Fruit fly (Drosophila melanogaster): ENCODE results near the gene Apc.
A peak's percentile ranks its signal among the peaks of the same experiment; 100 is the strongest.

The Apc gene

dm6 chr3R:28851966-28852377 lies 7.4 kb upstream of the Apc start:
- no peak for TF ChIP-seq CG9932 (GFP tag; IDR thresholded peaks at IDR 0.05)
- 0 out of 2 replicates have a peak, but pooled peaks have one; percentile 8 for TF ChIP-seq CG17328 (GFP tag; IDR thresholded peaks at IDR 0.05)
- no peak for TF ChIP-seq chif (GFP tag; optimal IDR thresholded peaks at IDR 0.05)
- TF ChIP-seq CG14860 (GFP tag; IDR thresholded peaks at IDR 0.05; ENCODE audit: partially characterized antibody) = no peak
- no peak for TF ChIP-seq CG17568 (GFP tag; optimal IDR thresholded peaks at IDR 0.05)
- no peak for TF ChIP-seq Taf1 (GFP tag; IDR thresholded peaks at IDR 0.05)
- peak; percentile 17 for TF ChIP-seq Sox100B (GFP tag; optimal IDR thresholded peaks at IDR 0.05)
- TF ChIP-seq CG9727 (GFP tag; optimal IDR thresholded peaks at IDR 0.05) = peak; percentile 8
- no peak for TF ChIP-seq CG13775 (GFP tag; optimal IDR thresholded peaks at IDR 0.05)
- TF ChIP-seq Mad (GFP tag; optimal IDR thresholded peaks at IDR 0.05) = no peak
- TF ChIP-seq Optix (GFP tag; IDR thresholded peaks at IDR 0.05) = no peak
- 0 out of 2 replicates have a peak, but pooled peaks have one; percentile 17 for TF ChIP-seq Xrp1 (GFP tag; IDR thresholded peaks at IDR 0.05)
- TF ChIP-seq CG2116 (GFP tag; optimal IDR thresholded peaks at IDR 0.05) = no peak
- TF ChIP-seq CG30403 (GFP tag; optimal IDR thresholded peaks at IDR 0.05) = peak; percentile 39
- TF ChIP-seq CG5953 (GFP tag; IDR thresholded peaks at IDR 0.05) = no peak
- TF ChIP-seq Ssrp (tag; optimal IDR thresholded peaks at IDR 0.05) = peak; percentile 16
- peak; percentile 45 for TF ChIP-seq phol (tag; optimal IDR thresholded peaks at IDR 0.05)
- TF ChIP-seq D19A (tag; optimal IDR thresholded peaks at IDR 0.05) = no peak
- TF ChIP-seq CG1602 (GFP tag; optimal IDR thresholded peaks at IDR 0.05) = no peak
- peak; percentile 47 for TF ChIP-seq Vsx1 (GFP tag; optimal IDR thresholded peaks at IDR 0.05)
- peak; percentile 13; the same call in 1 of the 2 replicates for TF ChIP-seq Drgx (GFP tag; IDR thresholded peaks at IDR 0.05)
- TF ChIP-seq CG12744 (GFP tag; optimal IDR thresholded peaks at IDR 0.05) = no peak
- TF ChIP-seq slbo (GFP tag; IDR thresholded peaks at IDR 0.05) = no peak
- TF ChIP-seq gro (GFP tag; optimal IDR thresholded peaks at IDR 0.05) = no peak
- TF ChIP-seq btn (GFP tag; optimal IDR thresholded peaks at IDR 0.05) = no peak
- TF ChIP-seq CG10654 (GFP tag; optimal IDR thresholded peaks at IDR 0.05) = no peak
- TF ChIP-seq CG18262 (tag; optimal IDR thresholded peaks at IDR 0.05) = peak; percentile 37
- TF ChIP-seq CG7556 (GFP tag; optimal IDR thresholded peaks at IDR 0.05) = peak; percentile 53
- no peak for TF ChIP-seq pzg (GFP tag; optimal IDR thresholded peaks at IDR 0.05)
- peak; percentile 16 for TF ChIP-seq Oli (tag; optimal IDR thresholded peaks at IDR 0.05)
- TF ChIP-seq CG6175 (GFP tag; IDR thresholded peaks at IDR 0.05) = no peak
- TF ChIP-seq tin (GFP tag; optimal IDR thresholded peaks at IDR 0.05) = peak; percentile 18
- TF ChIP-seq row (GFP tag; IDR thresholded peaks at IDR 0.05) = 0 out of 3 replicates have a peak, but pooled peaks have one; percentile 33
- peak; percentile 14 for TF ChIP-seq CG10209 (GFP tag; optimal IDR thresholded peaks at IDR 0.05)
- peak; percentile 49 for TF ChIP-seq gem (tag; optimal IDR thresholded peaks at IDR 0.05)
- peak; percentile 13 for TF ChIP-seq CG17802 (tag; optimal IDR thresholded peaks at IDR 0.05)
- peak; percentile 34 for TF ChIP-seq CG2712 (tag; optimal IDR thresholded peaks at IDR 0.05)
- TF ChIP-seq tup (GFP tag; optimal IDR thresholded peaks at IDR 0.05) = no peak
- peak; percentile 14 for TF ChIP-seq Six4 (GFP tag; optimal IDR thresholded peaks at IDR 0.05)
- peak; percentile 48 for TF ChIP-seq CG31441 (GFP tag; IDR thresholded peaks at IDR 0.05)
- TF ChIP-seq Hsf (GFP tag; optimal IDR thresholded peaks at IDR 0.05) = peak; percentile 4
- no peak for TF ChIP-seq ash1 (GFP tag; optimal IDR thresholded peaks at IDR 0.05)
- no peak for TF ChIP-seq sob (GFP tag; IDR thresholded peaks at IDR 0.05)
- TF ChIP-seq org-1 (GFP tag; optimal IDR thresholded peaks at IDR 0.05) = no peak
- TF ChIP-seq dmrt99B (tag; optimal IDR thresholded peaks at IDR 0.05) = peak; percentile 5
- TF ChIP-seq CG7839 (tag; optimal IDR thresholded peaks at IDR 0.05) = peak; percentile 32
- TF ChIP-seq CG11504 (tag; optimal IDR thresholded peaks at IDR 0.05) = peak; percentile 25
- peak; percentile 6 for TF ChIP-seq Xbp1 (GFP tag; optimal IDR thresholded peaks at IDR 0.05)
- no peak for TF ChIP-seq pb (GFP tag; optimal IDR thresholded peaks at IDR 0.05)
- TF ChIP-seq Pdp1 (GFP tag; optimal IDR thresholded peaks at IDR 0.05) = no peak
- TF ChIP-seq aop (GFP tag; IDR thresholded peaks at IDR 0.05) = no peak
